Fruit fly (Drosophila melanogaster) whole organism, pupa: ENCODE measurements around the gene CG5561.

Experiments used
- CG10348 ChIP-seq: fragments of 200-800 bp; sonication (Bioruptor generic); IDR thresholded peaks from 2 replicates; pipeline ENCODE4 v1.3.6; 2022; ENCODE audit warnings: missing biosample characterization, missing genetic modification characterization
- CG14655 ChIP-seq: fragments of 200-800 bp; sonication (Bioruptor generic); optimal IDR thresholded peaks from 3 replicates; lab custom pipeline; 2017; ENCODE audit warnings: mild to moderate bottlenecking, missing biosample characterization, missing genetic modification reagents, missing genetic modification characterization
- CG15710 ChIP-seq: fragments of 200-800 bp; sonication (Bioruptor generic); optimal IDR thresholded peaks from 2 replicates; lab custom pipeline; 2018; ENCODE audit warnings: missing biosample characterization, mild to moderate bottlenecking, missing genetic modification characterization, moderate library complexity
- CG17806 ChIP-seq: fragments of 200-800 bp; sonication (Bioruptor generic); optimal IDR thresholded peaks from 2 replicates; lab custom pipeline; 2018; ENCODE audit warnings: missing biosample characterization, mild to moderate bottlenecking, missing genetic modification characterization, moderate library complexity
- CG34367 ChIP-seq: fragments of 200-800 bp; sonication (Bioruptor generic); optimal IDR thresholded peaks from 2 replicates; lab custom pipeline; 2018; ENCODE audit warnings: missing biosample characterization, mild to moderate bottlenecking, missing genetic modification characterization
- CG4496 ChIP-seq: fragments of 200-800 bp; sonication (Bioruptor generic); IDR thresholded peaks from 3 replicates; pipeline ENCODE4 v1.3.6; 2022; ENCODE audit warnings: missing biosample characterization, missing genetic modification characterization
- CG8159 ChIP-seq: fragments of 200-800 bp; sonication (Bioruptor generic); optimal IDR thresholded peaks from 3 replicates; lab custom pipeline; 2018; ENCODE audit warnings: missing biosample characterization, mild to moderate bottlenecking, missing genetic modification characterization, moderate library complexity
- CG8301 ChIP-seq: fragments of 200-800 bp; sonication (Bioruptor generic); optimal IDR thresholded peaks from 2 replicates; lab custom pipeline; 2018; ENCODE audit warnings: missing biosample characterization, mild to moderate bottlenecking, missing genetic modification characterization
- EcR ChIP-seq: fragments of 200-800 bp; sonication (Bioruptor generic); optimal IDR thresholded peaks from 3 replicates; lab custom pipeline; 2019; ENCODE audit warnings: missing biosample characterization, missing genetic modification characterization, mild to moderate bottlenecking, moderate library complexity, missing genetic modification reagents
- Ets98B ChIP-seq: fragments of 200-800 bp; sonication (Bioruptor generic); IDR thresholded peaks from 2 replicates; pipeline ENCODE4 v1.3.6; 2022; ENCODE audit warnings: missing biosample characterization, missing genetic modification characterization
- Pif1A ChIP-seq: fragments of 200-800 bp; sonication (Bioruptor generic); optimal IDR thresholded peaks from 3 replicates; lab custom pipeline; 2016; ENCODE audit warnings: missing biosample characterization, missing genetic modification characterization
- Pif1B ChIP-seq: fragments of 200-800 bp; sonication (Bioruptor generic); optimal IDR thresholded peaks from 3 replicates; lab custom pipeline; 2016; ENCODE audit warnings: missing biosample characterization, missing genetic modification characterization
- fd96Ca ChIP-seq: fragments of 200-800 bp; sonication (Bioruptor generic); IDR thresholded peaks from 3 replicates; pipeline ENCODE4 v1.3.6; 2022; ENCODE audit warnings: missing biosample characterization, missing genetic modification characterization
- gl ChIP-seq: fragments of 200-800 bp; sonication (Bioruptor generic); optimal IDR thresholded peaks from 2 replicates; lab custom pipeline; 2018; ENCODE audit warnings: missing biosample characterization, mild to moderate bottlenecking, missing genetic modification characterization

- TF ChIP-seq CG17806 (no peak), CG8301 (tag; lab: Kevin White, UChicago) (no peak), Pif1B (no peak), EcR (GFP tag; lab: Kevin White, UChicago) (no peak), CG34367 (tag; lab: Kevin White, UChicago) (no peak), Ets98B (peak; percentile 54; the same call in 1 of the 2 replicates), fd96Ca (peak; percentile 72; the same call in 2 of the 3 replicates), CG15710 (tag; lab: Kevin White, UChicago) (no peak), CG14655 (GFP tag; lab: Kevin White, UChicago) (peak; percentile 23), CG4496 (GFP tag; lab: Robert Waterston, UW) (peak; percentile 70), CG10348 (GFP tag; lab: Robert Waterston, UW) (no peak), Pif1A (GFP tag; lab: Kevin White, UChicago) (no peak), gl (tag; lab: Kevin White, UChicago) (no peak), CG8159 (tag; lab: Kevin White, UChicago) (peak; percentile 15)
Measured at dm6 chr2L:1315283-1315682, 38.6 kb downstream of the CG5561 start.
